Fruit fly (Drosophila melanogaster): ENCODE results near the gene ND-13B.

Gene ND-13B

dm6 chr3L:10711352-10711751 is 17.4 kb upstream of the ND-13B start:
- TF ChIP-seq lbe (GFP tag; optimal IDR thresholded peaks at IDR 0.05) (peak; percentile 72), CG12942 (GFP tag; optimal IDR thresholded peaks at IDR 0.05) (no peak), corto (GFP tag; optimal IDR thresholded peaks at IDR 0.05) (peak; percentile 42)

- TF ChIP-seq Trl (optimal IDR thresholded peaks at IDR 0.05) (no peak), Trl (GFP tag; optimal IDR thresholded peaks at IDR 0.05) (no peak), Drgx (GFP tag; IDR thresholded peaks at IDR 0.05) (peak; percentile 48; the same call in 1 of the 2 replicates), CG9437 (GFP tag; optimal IDR thresholded peaks at IDR 0.05) (no peak), gem (tag; optimal IDR thresholded peaks at IDR 0.05) (peak; percentile 17), CG17361 (GFP tag; IDR thresholded peaks at IDR 0.05) (0 out of 3 replicates have a peak, but pooled peaks have one; percentile 32), nerfin-2 (GFP tag; IDR thresholded peaks at IDR 0.05; ENCODE audit: partially characterized antibody) (no peak), inv (GFP tag; IDR thresholded peaks at IDR 0.05; ENCODE audit: partially characterized antibody) (no peak), pho (GFP tag; optimal IDR thresholded peaks at IDR 0.05) (no peak), CG4617 (GFP tag; optimal IDR thresholded peaks at IDR 0.05; ENCODE audit: borderline replicate concordance) (no peak), row (GFP tag; IDR thresholded peaks at IDR 0.05) (peak; percentile 32; the same call in 1 of the 3 replicates), CG6791 (GFP tag; IDR thresholded peaks at IDR 0.05; ENCODE audit: partially characterized antibody) (0 out of 3 replicates have a peak, but pooled peaks have one; percentile 40), dpn (GFP tag; optimal IDR thresholded peaks at IDR 0.05) (no peak), sens (GFP tag) (peak; percentile 20)
Measured at dm6 chr3L:10709132-10709531, 15.2 kb upstream of the ND-13B start.

- TF ChIP-seq slbo (GFP tag; IDR thresholded peaks at IDR 0.05), result 0 out of 2 replicates have a peak, but pooled peaks have one; percentile 11
- peak; percentile 35 for TF ChIP-seq lab (GFP tag; optimal IDR thresholded peaks at IDR 0.05)
- TF ChIP-seq Xrp1 (GFP tag; IDR thresholded peaks at IDR 0.05), result 0 out of 2 replicates have a peak, but pooled peaks have one; percentile 26
- peak; percentile 41; the same call in 1 of the 2 replicates for TF ChIP-seq CG11696 (GFP tag; IDR thresholded peaks at IDR 0.05)
- TF ChIP-seq CG11504 (tag; optimal IDR thresholded peaks at IDR 0.05), result peak; percentile 9
- TF ChIP-seq Dbx (GFP tag; IDR thresholded peaks at IDR 0.05), result 0 out of 3 replicates have a peak, but pooled peaks have one; percentile 9
- TF ChIP-seq esg (GFP tag; conservative IDR thresholded peaks at IDR 0.05), result 0 out of 2 replicates have a peak, but pooled peaks have one; percentile 5
- TF ChIP-seq gem (tag; optimal IDR thresholded peaks at IDR 0.05), result peak; percentile 1
- TF ChIP-seq CG18599 (GFP tag; optimal IDR thresholded peaks at IDR 0.05), result peak; percentile 56
- TF ChIP-seq Atf6 (GFP tag; IDR thresholded peaks at IDR 0.05), result 0 out of 2 replicates have a peak, but pooled peaks have one; percentile 28
- TF ChIP-seq Ada2b (GFP tag; IDR thresholded peaks at IDR 0.05), result peak; percentile 27; the same call in 1 of the 2 replicates
- no peak for TF ChIP-seq Gsc (GFP tag; IDR thresholded peaks at IDR 0.05)
- TF ChIP-seq ttk (GFP tag; IDR thresholded peaks at IDR 0.05), result 0 out of 2 replicates have a peak, but pooled peaks have one; percentile 24
- TF ChIP-seq D19B (GFP tag; optimal IDR thresholded peaks at IDR 0.05), result no peak
- no peak for TF ChIP-seq Kr (GFP tag; optimal IDR thresholded peaks at IDR 0.05)
- peak; percentile 14 for TF ChIP-seq CG2678 (tag; optimal IDR thresholded peaks at IDR 0.05)
- no peak for TF ChIP-seq hkb (optimal IDR thresholded peaks at IDR 0.05)
- peak; percentile 22; the same call in 1 of the 2 replicates for TF ChIP-seq hkb (GFP tag; IDR thresholded peaks at IDR 0.05)
- peak; percentile 7; the same call in 1 of the 2 replicates for TF ChIP-seq Drgx (GFP tag; IDR thresholded peaks at IDR 0.05)
- TF ChIP-seq dm (GFP tag; optimal IDR thresholded peaks at IDR 0.05), result no peak
Measured at dm6 chr3L:10704482-10704993, 10.6 kb upstream of the ND-13B start.

- TF ChIP-seq dimm (GFP tag; IDR thresholded peaks at IDR 0.05) (no peak), Med (GFP tag) (peak; percentile 4), Ptx1 (GFP tag; IDR thresholded peaks at IDR 0.05) (no peak), mirr (GFP tag; optimal IDR thresholded peaks at IDR 0.05) (peak; percentile 38), CG14860 (GFP tag; IDR thresholded peaks at IDR 0.05; ENCODE audit: partially characterized antibody) (no peak), yki (optimal IDR thresholded peaks at IDR 0.05) (no peak), CG9727 (GFP tag; optimal IDR thresholded peaks at IDR 0.05) (no peak), CG7987 (GFP tag; optimal IDR thresholded peaks at IDR 0.05) (no peak), H2.0 (GFP tag; IDR thresholded peaks at IDR 0.05) (0 out of 2 replicates have a peak, but pooled peaks have one; percentile 6), CG2712 (tag; optimal IDR thresholded peaks at IDR 0.05) (no peak), CG32772 (GFP tag; IDR thresholded peaks at IDR 0.05) (no peak), CG8924 (tag; optimal IDR thresholded peaks at IDR 0.05) (no peak), repo (GFP tag; optimal IDR thresholded peaks at IDR 0.05) (no peak)
Measured at dm6 chr3L:10702216-10702615, 8.3 kb upstream of the ND-13B start.
